Fruit fly (Drosophila melanogaster): ENCODE data around the gene Diap1.
A peak's percentile ranks its signal among the peaks of the same experiment; 100 is the strongest.

The Diap1 gene

DNA sequence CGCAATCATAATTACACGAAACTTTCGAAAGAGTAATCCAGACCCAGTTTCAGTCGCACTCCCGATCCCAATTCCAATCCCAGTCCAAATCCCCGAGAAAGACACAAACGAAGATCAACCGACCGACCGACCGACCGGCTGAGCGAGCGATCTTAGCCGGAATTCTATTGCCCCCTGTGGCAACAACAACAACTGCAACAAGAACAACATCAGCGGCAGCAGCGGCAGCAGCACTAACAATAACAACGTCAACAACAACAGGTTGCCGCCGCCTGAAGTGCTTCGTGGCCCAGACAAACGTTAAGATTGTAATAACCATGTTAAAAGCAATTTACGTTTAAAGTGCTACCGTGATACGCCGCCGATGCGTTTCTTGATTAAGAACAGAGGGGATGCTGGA is 32.1 kb downstream of the Diap1 start:
- no peak for TF ChIP-seq noc (tag; optimal IDR thresholded peaks at IDR 0.05)

DNA sequence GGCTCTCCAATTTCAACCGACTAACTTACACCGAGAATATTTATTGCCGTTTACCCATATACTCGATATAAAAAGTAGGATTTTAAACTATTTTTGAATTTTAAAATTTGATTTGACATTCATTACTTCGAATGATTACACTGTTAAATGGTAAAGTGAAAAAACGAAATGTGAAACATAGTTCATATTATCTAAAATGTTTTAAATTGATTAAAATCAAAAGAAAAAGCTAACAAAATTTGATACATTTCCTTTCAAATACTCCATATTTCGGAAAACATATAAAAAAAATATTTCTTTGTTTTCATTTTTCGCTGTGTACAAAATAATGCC is 32.6 kb downstream of the Diap1 start:
- TF ChIP-seq noc (tag; optimal IDR thresholded peaks at IDR 0.05), result no peak

DNA sequence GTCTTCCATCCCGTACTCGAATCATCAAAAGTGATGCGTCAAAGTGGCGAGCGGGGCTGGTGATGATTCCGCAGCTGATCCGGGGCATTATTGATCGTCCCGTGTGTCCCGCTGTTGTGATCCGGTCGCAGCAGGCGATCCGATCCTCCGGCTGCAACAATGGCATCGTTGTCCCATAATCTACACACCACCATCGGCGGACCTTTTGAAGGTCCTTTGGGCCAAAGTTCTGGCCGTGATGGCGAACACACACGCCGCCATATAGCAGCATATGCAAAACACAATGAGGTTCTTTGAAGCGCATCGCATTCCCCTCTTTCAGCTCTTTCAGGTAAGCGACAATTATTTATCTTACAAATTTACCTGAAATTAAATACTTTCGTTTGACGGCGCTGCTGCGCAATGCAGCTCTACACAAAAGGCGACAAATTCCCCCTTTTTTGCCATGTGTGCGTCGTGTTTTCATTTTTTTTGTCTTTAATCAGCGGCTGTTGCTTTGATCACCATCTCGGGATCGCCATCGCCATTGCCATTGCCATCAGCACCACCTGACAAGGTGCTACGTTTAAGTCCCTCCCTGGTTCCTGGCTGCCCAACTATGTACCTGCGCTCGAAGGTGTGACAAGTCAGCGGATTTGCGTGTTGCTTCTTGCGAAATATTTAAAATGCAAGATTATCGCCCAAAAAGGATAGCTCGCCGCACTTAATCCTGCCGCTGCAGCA is 33.1 kb downstream of the Diap1 start:
- TF ChIP-seq noc (tag; optimal IDR thresholded peaks at IDR 0.05), result no peak

DNA sequence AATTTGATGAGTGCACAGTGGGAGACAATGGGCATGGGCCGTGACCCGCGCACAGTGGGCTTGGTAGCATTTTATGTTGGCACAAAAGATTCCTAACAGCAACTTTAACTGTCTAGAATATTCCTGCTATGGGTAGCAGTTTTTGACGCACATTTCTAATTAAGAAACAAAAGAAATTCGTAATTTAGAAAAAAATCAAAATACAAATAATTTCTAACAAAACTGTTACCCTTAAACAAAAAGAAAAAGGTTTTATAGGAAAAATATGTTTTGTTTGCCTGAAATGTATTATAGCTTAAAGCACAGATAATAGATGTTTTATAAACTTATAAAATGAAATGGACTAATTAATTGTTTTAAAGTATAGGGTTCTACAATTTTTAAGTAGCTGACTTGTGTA is 33.9 kb downstream of the Diap1 start:
- TF ChIP-seq noc (tag; optimal IDR thresholded peaks at IDR 0.05), result no peak

DNA sequence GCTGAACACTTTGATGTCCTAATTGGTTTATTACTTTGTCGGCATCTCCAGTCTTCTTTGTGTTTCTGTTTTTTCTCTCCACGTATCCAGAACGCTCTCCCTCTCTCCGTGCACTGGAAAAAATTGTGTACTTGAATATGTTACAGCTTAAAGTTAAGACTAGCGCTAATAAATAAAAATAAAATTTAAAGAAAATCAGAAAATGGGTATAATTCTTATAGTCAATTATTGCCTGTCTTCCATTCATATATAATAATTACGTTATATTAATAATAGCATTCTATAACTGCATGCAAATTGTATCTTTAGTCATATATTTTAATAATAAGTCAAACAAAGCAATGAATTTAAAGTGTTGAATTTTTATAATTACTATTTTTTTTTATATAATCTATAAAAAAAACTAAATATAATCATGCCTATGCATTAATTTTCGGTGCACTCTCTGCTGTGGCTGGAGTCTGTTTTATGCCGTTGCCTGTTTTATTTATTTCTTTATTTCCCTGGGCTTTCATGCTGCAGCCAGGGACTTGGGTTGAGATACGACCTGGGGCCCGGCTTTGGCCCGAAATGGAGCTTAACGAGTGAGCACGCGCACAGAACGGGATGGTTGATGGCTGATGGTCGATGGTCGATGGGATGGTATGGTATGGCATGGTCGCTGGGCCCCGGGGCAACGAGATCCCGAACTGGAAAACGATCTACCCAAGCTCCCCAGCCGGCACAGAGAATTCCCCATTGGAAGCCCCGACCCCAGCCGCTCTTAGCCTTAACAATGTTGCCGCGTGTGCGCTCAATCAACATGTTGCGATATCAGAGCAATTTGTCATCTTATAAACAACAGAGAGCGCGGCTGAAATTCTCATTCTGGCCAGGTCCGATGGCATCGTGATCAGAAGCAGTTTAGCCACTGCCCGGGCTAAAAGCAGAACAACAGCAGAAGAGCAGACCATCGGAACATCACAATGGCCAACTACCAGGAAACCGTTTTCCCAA is 34.8 kb downstream of the Diap1 start:
- no peak for TF ChIP-seq noc (tag; optimal IDR thresholded peaks at IDR 0.05)

DNA sequence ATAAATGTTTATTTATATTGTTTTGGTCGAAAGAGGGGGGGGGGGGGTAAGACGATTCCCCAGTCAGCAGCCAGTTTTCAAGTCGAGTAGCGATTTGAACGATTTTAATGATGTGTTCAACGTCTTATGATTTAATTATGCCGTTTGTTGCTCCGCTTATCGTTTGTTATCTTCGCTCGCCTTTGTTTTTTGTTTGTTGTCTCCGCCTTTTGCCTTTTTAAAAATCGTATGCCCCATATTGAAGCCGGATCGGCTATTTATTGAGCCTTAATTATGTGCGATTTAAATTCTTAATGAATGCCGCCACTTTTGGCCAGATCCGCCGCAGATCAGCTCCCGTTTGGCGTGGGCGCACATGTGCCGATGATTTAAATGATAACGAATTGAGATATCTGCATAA is 36.3 kb downstream of the Diap1 start:
- TF ChIP-seq noc (tag; optimal IDR thresholded peaks at IDR 0.05), result peak; percentile 5

DNA sequence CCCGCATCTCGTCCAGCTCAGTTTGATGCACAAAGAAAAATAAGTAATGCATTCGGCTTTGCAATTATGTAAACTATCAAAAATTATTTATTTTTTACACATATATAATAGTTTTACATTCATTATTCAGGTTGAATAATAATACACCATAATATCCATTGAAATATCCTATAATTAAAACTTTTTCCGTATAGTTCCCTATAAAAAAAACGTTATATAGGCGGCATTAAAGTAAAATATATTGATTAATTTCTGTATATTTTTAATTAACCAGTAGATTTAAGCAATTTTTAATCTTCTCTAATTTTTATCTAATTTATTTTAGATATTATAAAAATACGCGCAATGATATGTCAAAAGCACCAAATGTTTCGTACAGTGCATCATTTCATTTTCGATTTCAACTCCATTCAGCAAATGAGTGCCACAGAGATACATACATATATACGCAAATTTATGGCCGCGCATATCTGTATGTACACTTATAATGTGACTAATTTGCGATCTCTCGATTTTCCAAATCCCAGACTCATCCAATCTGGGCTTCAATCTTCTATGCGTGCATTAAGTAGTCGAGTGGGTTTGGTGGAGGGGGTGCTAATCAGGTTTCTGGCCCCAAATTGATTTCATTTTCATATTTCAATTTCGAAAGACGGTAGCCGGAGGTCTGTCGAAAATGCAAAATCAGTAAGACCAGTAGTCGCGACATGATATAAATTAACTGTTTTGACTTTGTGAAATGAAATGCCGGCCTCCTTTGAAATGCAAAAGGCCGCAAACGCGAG is 37.4 kb downstream of the Diap1 start:
- TF ChIP-seq noc (tag; optimal IDR thresholded peaks at IDR 0.05), result no peak

DNA sequence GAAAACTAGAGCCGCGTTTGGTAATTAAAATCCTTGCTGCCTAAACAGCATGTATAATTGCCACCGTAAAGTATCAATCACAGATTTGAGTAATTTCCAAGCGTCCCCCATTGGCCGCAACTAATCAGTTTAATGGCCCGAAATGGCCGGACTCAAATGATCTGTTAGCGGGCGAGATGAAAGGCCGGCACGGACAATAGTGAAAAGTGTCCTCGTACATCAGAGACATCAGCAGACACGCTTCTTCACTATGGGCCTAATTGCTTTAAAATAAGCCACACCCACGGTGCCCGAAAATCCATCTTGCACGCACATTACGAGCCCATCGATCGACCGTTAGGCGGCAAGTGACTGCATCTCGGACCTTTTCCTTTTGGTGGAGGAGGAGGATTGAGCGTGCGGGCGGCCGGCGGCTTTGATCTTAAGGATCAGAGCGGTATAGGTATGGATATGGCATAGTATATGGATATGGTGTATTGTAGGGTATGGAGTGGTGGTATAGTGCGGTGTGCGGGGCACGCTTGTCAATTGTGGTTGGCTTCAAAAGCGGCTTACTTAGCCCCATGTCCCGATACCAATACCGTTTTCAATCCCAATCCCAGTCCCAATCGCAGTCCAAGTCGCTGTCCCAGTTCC is 38.4 kb downstream of the Diap1 start:
- no peak for TF ChIP-seq noc (tag; optimal IDR thresholded peaks at IDR 0.05)

DNA sequence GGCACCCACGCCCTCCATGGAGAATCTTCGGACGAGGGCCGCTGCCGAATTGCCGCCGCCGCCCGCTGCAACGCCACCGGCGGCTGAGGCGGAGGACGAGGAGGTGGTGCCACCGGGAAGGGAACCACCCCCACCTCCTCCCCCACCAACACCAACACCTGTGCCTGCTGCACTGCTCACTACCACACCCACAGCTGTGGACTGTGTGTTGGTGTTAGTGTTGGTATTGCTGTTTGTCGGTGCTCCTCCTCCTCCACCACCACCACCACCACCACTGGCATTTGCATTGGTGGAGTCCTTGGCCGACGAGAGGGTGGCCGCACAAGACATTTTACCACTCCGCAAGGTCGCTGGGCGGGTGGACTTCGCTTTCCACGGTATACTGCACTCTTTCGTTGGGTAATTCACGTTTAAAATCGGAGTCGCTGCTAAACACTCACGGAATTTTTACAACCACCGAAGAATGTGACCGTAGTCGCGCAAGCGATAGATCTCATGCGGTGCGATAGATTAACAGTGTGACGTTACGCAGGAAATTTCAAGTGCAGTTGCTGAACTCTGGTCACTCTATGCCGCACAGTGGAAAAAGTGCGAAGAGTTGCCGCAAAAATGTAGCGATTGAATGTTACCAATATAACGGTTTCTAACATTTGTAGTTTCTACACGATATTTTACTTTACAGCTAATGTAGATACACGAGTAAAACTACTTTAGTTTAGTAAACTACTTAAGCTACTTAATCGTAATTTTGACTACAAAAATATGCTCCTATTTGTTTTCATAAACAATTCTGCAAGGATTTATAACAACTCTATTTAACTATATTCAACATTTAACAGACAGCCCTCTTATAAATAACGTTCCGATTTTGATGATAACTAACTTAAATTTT is 39.3 kb downstream of the Diap1 start, which contains the start of gene mib1:
Gene mib1, minus strand, starts transcription at position 494 of the 892 bp plus-strand sequence.
- TF ChIP-seq noc (tag; optimal IDR thresholded peaks at IDR 0.05), result peak; percentile 54

DNA sequence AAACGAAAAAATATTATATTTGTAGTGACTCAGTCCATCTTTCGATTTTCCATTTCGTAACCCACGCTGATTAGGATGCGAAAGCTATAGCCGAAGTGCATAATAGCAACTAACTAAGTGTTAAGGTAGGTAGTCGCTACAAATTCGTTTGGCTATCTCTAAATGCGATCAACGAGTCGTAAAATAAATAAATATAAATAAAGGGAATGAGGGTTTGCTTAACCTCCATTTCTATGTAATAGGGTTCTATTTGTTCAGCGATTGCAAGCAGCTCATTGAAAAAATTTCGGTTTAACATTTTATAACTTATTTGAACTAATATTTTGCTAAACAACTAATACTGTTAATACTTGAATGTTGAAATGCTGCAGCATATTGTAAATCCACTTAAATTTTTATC is 40.7 kb downstream of the Diap1 start:
- TF ChIP-seq noc (tag; optimal IDR thresholded peaks at IDR 0.05), result no peak

DNA sequence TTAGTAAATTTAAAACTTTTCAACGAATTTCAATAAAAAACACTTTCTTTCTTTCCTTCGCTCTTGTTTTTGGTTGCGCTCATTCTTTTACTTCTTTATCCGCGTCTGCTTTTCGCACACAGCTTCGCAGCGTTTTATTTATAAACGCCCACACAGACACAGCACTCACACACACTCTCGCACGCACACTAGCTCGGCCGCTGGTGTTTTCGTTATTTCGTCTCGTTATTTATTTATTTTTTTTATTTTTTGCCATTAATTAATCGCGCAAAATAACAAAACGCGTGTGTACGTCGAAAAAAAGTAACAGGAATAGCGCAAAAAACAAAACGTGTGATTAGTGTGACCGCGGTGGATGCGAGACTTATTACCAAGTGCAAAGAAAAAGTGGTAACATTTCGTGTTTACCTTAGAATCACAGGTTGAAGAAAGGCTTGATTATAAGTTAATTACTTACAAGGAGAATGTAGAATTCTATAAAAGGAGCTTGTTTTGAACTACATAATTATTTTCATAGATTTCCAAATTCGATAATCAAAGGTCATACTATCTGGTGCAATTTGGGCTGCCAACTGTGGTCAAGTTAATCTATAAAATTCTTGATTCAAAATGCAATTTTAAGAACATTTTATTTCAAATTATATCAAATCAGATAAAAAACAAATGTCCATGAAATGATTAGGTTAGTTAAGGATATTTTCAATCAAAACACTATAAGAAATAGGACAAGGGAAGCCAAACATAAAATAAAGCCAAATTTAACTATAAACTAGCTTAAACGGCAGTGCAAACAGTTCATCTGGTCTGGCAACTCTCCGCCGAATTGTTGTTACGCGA is 46.2 kb downstream of the Diap1 start, which contains the start of the genes hzg and mRpS31:
Gene hzg, minus strand, starts transcription at position 336 of the 837 bp plus-strand sequence.
Gene mRpS31, plus strand, starts transcription at position 793 of the 837 bp plus-strand sequence.
- TF ChIP-seq noc (tag; optimal IDR thresholded peaks at IDR 0.05), result peak; percentile 49

DNA sequence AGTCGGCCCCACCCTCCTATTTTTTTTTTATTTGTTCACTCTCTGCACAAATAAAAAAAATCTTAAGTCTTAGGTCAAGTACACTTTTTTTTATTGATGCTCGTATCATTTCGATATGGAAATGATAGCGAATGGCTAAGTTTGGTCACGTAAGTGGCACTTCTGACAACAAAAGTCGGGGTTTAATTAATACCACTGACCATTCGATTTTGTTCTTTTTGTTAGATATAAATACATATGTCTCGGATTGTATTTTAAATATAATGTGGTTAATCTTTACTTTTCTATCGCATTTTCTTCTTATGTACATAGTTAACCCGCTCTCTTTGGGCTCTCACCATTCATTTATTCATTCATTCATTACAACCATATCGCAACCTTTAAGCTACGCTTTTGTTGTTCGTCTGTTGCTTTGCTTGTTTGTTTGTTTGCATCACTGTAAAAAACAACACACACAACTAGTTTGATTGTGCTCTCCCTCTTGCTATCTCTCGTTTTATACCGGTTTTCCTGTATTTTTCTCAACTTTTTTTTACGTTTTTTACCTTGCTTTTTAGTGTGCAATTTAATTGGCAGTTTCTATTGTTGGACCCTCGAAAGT is 48.6 kb downstream of the Diap1 start:
- no peak for TF ChIP-seq noc (tag; optimal IDR thresholded peaks at IDR 0.05)

DNA sequence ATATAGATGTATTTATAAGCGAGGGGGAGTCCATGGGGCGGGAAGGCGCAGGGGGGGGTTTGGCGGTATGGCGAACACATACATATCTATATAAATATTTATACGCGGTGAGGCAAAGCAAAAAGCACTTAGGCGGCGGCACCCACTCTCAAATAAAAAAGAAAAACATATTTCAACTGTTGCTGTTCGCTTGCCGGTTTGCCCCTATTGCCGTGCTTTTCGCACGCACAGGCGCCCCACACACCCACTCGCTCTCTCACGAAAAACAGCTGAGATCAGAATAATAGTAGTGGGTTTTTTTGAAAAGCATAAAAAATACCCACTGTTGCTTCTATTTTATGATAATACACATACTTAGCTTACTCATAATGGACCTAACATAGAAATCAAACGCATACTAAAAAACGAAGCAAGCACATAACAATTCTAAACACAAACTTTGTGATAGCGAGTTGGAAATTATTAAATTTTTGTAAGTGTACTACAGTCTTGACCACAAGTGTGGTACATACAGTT is 49.6 kb downstream of the Diap1 start:
- TF ChIP-seq noc (tag; optimal IDR thresholded peaks at IDR 0.05), result peak; percentile 98

All from whole organism, larva.